Worm (Caenorhabditis elegans) whole organism, L1 larva: ENCODE data around the gene R07H5.9.

ENCODE experiments used
- C04F5.9 ChIP-seq: sonication (generic microtip); optimal IDR thresholded peaks from 2 replicates; lab custom pipeline; 2016; ENCODE audit warnings: missing genetic modification characterization, missing compliant biosample characterization
- C16A3.4 ChIP-seq: fragments of 150-350 bp; optimal IDR thresholded peaks from 2 replicates; lab custom pipeline; 2014; ENCODE audit warnings: missing biosample characterization, missing genetic modification characterization
- F16B12.6 ChIP-seq: fragments of 150-350 bp; optimal IDR thresholded peaks from 2 replicates; lab custom pipeline; 2014; ENCODE audit warnings: missing biosample characterization, missing genetic modification characterization
- aly-2 ChIP-seq: fragments of 150-350 bp; optimal IDR thresholded peaks from 2 replicates; lab custom pipeline; 2014; ENCODE audit warnings: missing biosample characterization, missing genetic modification characterization
- ama-1 ChIP-seq: fragments of 150-350 bp; optimal IDR thresholded peaks from 2 replicates; lab custom pipeline; 2014
- ceh-8 ChIP-seq: fragments of 200-800 bp; sonication (Bioruptor generic); optimal IDR thresholded peaks from 2 replicates; lab custom pipeline; 2018; ENCODE audit warnings: mild to moderate bottlenecking, missing genetic modification characterization, moderate library complexity, missing compliant biosample characterization
- ceh-88 ChIP-seq: fragments of 200-800 bp; sonication (Bioruptor generic); IDR thresholded peaks from 2 replicates; pipeline ENCODE4 v1.3.6; 2022; ENCODE audit warnings: missing genetic modification characterization, missing compliant biosample characterization
- ceh-90 ChIP-seq: sonication (generic microtip); optimal IDR thresholded peaks from 2 replicates; lab custom pipeline; 2016; ENCODE audit warnings: missing genetic modification characterization, missing compliant biosample characterization
- dpl-1 ChIP-seq, 3 experiments: fragments of 150-350 bp in 2 of 3; sonication (generic microtip) in 1 of 3; optimal IDR thresholded peaks; 2 replicates each; lab custom pipeline; 2014 to 2017; ENCODE audit warnings: missing biosample characterization in 3 of 3, missing genetic modification characterization in 3 of 3, missing genetic modification reagents in 3 of 3
- efl-1 ChIP-seq, 4 experiments: fragments of 150-350 bp; optimal IDR thresholded peaks in 3 of 4; peaks in 1 of 4; 1 replicate in 1 of 4; 2 replicates in 3 of 4; lab custom pipeline; 2014; ENCODE audit warnings: missing biosample characterization in 2 of 4, missing genetic modification characterization in 2 of 4, missing genetic modification reagents in 2 of 4
- ets-5 ChIP-seq: fragments of 200-800 bp; sonication (Bioruptor generic); IDR thresholded peaks from 2 replicates; pipeline ENCODE4 v1.3.6; 2022; ENCODE audit warnings: missing genetic modification characterization, missing compliant biosample characterization
- fkh-8 ChIP-seq: sonication (generic microtip); optimal IDR thresholded peaks from 2 replicates; lab custom pipeline; 2016; ENCODE audit warnings: mild to moderate bottlenecking, missing genetic modification characterization, missing compliant biosample characterization
- fos-1 ChIP-seq: fragments of 150-350 bp; optimal IDR thresholded peaks from 2 replicates; lab custom pipeline; 2014; ENCODE audit warnings: missing biosample characterization, missing genetic modification characterization
- grh-1 ChIP-seq: fragments of 200-800 bp; sonication (Bioruptor generic); IDR thresholded peaks from 2 replicates; pipeline ENCODE4 v1.3.6; 2022; ENCODE audit warnings: missing genetic modification reagents, missing genetic modification characterization, missing compliant biosample characterization
- hpl-2 ChIP-seq: fragments of 150-350 bp; optimal IDR thresholded peaks from 2 replicates; lab custom pipeline; 2014; ENCODE audit warnings: missing biosample characterization, missing genetic modification reagents, missing genetic modification characterization
- irx-1 ChIP-seq: sonication (generic microtip); optimal IDR thresholded peaks from 2 replicates; lab custom pipeline; 2016; ENCODE audit warnings: missing genetic modification characterization, missing compliant biosample characterization
- lin-13 ChIP-seq: fragments of 150-350 bp; optimal IDR thresholded peaks from 2 replicates; lab custom pipeline; 2014; ENCODE audit warnings: missing biosample characterization, missing genetic modification reagents, missing genetic modification characterization
- lin-14 ChIP-seq: fragments of 200-800 bp; sonication (Bioruptor generic); optimal IDR thresholded peaks from 2 replicates; lab custom pipeline; 2018; ENCODE audit warnings: mild to moderate bottlenecking, missing genetic modification characterization, moderate library complexity, missing compliant biosample characterization
- lin-35 ChIP-seq, 2 experiments: fragments of 150-350 bp; optimal IDR thresholded peaks; 2 replicates each; lab custom pipeline; 2014; ENCODE audit warnings: missing biosample characterization in 2 of 2, missing genetic modification characterization in 2 of 2, missing genetic modification reagents in 2 of 2
- lin-39 ChIP-seq: fragments of 150-350 bp; optimal IDR thresholded peaks from 2 replicates; lab custom pipeline; 2014; ENCODE audit warnings: missing biosample characterization, missing genetic modification reagents, missing genetic modification characterization
- lir-3 ChIP-seq: sonication (generic microtip); optimal IDR thresholded peaks from 2 replicates; lab custom pipeline; 2016; ENCODE audit warnings: mild to moderate bottlenecking, missing genetic modification characterization, moderate library complexity, missing compliant biosample characterization; ENCODE audit not compliant: poor library complexity
- lsy-2 ChIP-seq, 2 experiments: fragments of 150-350 bp; optimal IDR thresholded peaks; 2 replicates each; lab custom pipeline; 2014; ENCODE audit warnings: missing biosample characterization in 2 of 2, missing genetic modification characterization in 2 of 2
- mab-9 ChIP-seq: fragments of 200-800 bp; sonication (Bioruptor generic); IDR thresholded peaks from 2 replicates; pipeline ENCODE4 v1.3.6; 2022; ENCODE audit warnings: missing genetic modification reagents, missing genetic modification characterization, missing compliant biosample characterization
- mdl-1 ChIP-seq, 2 experiments: fragments of 150-350 bp; optimal IDR thresholded peaks; 2 replicates each; lab custom pipeline; 2014 to 2017; ENCODE audit warnings: missing biosample characterization in 2 of 2, missing genetic modification characterization in 2 of 2, inconsistent platforms in 1 of 2
- mep-1 ChIP-seq: fragments of 150-350 bp; optimal IDR thresholded peaks from 2 replicates; lab custom pipeline; 2014; ENCODE audit warnings: missing biosample characterization, missing genetic modification characterization
- nhr-47 ChIP-seq: sonication (generic microtip); optimal IDR thresholded peaks from 2 replicates; lab custom pipeline; 2016; ENCODE audit warnings: mild to moderate bottlenecking, missing genetic modification characterization, moderate library complexity, missing compliant biosample characterization
- nhr-71 ChIP-seq: sonication (generic microtip); optimal IDR thresholded peaks from 2 replicates; lab custom pipeline; 2016; ENCODE audit warnings: mild to moderate bottlenecking, missing genetic modification characterization, moderate library complexity, missing compliant biosample characterization
- nhr-85 ChIP-seq: sonication (generic microtip); peaks from one replicate; lab custom pipeline; 2016; ENCODE audit warnings: missing genetic modification characterization, inconsistent platforms, missing compliant biosample characterization
- nhr-90 ChIP-seq: sonication (generic microtip); optimal IDR thresholded peaks from 2 replicates; lab custom pipeline; 2016; ENCODE audit warnings: mild to moderate bottlenecking, missing genetic modification characterization, missing compliant biosample characterization; ENCODE audit not compliant: poor library complexity
- pax-3 ChIP-seq: fragments of 200-800 bp; sonication (Bioruptor generic); optimal IDR thresholded peaks from 2 replicates; lab custom pipeline; 2018; ENCODE audit warnings: mild to moderate bottlenecking, missing genetic modification characterization, moderate library complexity, missing compliant biosample characterization
- rnt-1 ChIP-seq: sonication (generic microtip); optimal IDR thresholded peaks from 2 replicates; lab custom pipeline; 2016; ENCODE audit warnings: mild to moderate bottlenecking, missing genetic modification characterization, moderate library complexity, missing compliant biosample characterization
- skn-1 ChIP-seq: fragments of 150-350 bp; optimal IDR thresholded peaks from 2 replicates; lab custom pipeline; 2014; ENCODE audit warnings: missing biosample characterization, missing genetic modification characterization
- snpc-4 ChIP-seq: fragments of 150-350 bp; optimal IDR thresholded peaks from 2 replicates; lab custom pipeline; 2014; ENCODE audit warnings: missing biosample characterization, missing genetic modification characterization
- sox-4 ChIP-seq: sonication (generic microtip); optimal IDR thresholded peaks from 2 replicates; lab custom pipeline; 2016; ENCODE audit warnings: missing genetic modification characterization, missing compliant biosample characterization
- swsn-7 ChIP-seq: sonication (generic microtip); optimal IDR thresholded peaks from 2 replicates; lab custom pipeline; 2016; ENCODE audit warnings: missing genetic modification characterization, missing compliant biosample characterization
- unc-130 ChIP-seq: fragments of 150-350 bp; optimal IDR thresholded peaks from 2 replicates; lab custom pipeline; 2017; ENCODE audit warnings: missing biosample characterization, missing genetic modification characterization, inconsistent platforms
- unc-86 ChIP-seq: sonication (generic microtip); optimal IDR thresholded peaks from 2 replicates; lab custom pipeline; 2016; ENCODE audit warnings: missing genetic modification characterization, missing compliant biosample characterization
- unc-98 ChIP-seq: fragments of 200-800 bp; sonication (Bioruptor generic); IDR thresholded peaks from 2 replicates; pipeline ENCODE4 v1.3.6; 2022; ENCODE audit warnings: missing genetic modification characterization, missing compliant biosample characterization
- xbp-1 ChIP-seq: sonication (generic microtip); optimal IDR thresholded peaks from 2 replicates; lab custom pipeline; 2016; ENCODE audit warnings: missing genetic modification characterization, missing compliant biosample characterization
- zip-4 ChIP-seq: fragments of 200-800 bp; sonication (Bioruptor generic); optimal IDR thresholded peaks from 2 replicates; lab custom pipeline; 2018; ENCODE audit warnings: mild to moderate bottlenecking, missing genetic modification characterization, moderate library complexity, missing compliant biosample characterization
- ztf-11 ChIP-seq, 2 experiments: sonication (generic microtip); optimal IDR thresholded peaks; 2 replicates each; lab custom pipeline; 2016 to 2017; ENCODE audit warnings: missing genetic modification characterization in 2 of 2, missing biosample characterization in 1 of 2, missing compliant biosample characterization in 1 of 2
- ztf-4 ChIP-seq: fragments of 150-350 bp; optimal IDR thresholded peaks from 2 replicates; lab custom pipeline; 2014; ENCODE audit warnings: missing biosample characterization, missing genetic modification characterization

Gene R07H5.9

ce11 chrIV:11179123-11179740 is 28.1 kb upstream of the R07H5.9 start, which contains the start of gene cpt-2 (continued):
- TF ChIP-seq F16B12.6 (tag; lab: Kevin White, UChicago) (peak; percentile 53), efl-1 (optimal IDR thresholded peaks at IDR 0.05; lab: Kevin White, UChicago) (peak; percentile 81 to 86), efl-1 (GFP tag; optimal IDR thresholded peaks at IDR 0.05 in 1 of 2; lab: Kevin White, UChicago) (peak; percentile 80 to 98), swsn-7 (peak; percentile 91), unc-98 (GFP tag; lab: Robert Waterston, UW) (peak; percentile 76), pax-3 (peak; percentile 72), unc-130 (tag; lab: Kevin White, UChicago) (peak; percentile 94), sox-4 (tag; lab: Kevin White, UChicago) (peak; percentile 75), rnt-1 (peak; percentile 93), unc-86 (tag; lab: Kevin White, UChicago) (peak; percentile 85), ceh-8 (GFP tag; lab: Kevin White, UChicago) (peak; percentile 91), skn-1 (tag; lab: Kevin White, UChicago) (peak; percentile 76), nhr-71 (tag; lab: Kevin White, UChicago) (peak; percentile 94), dpl-1 (GFP tag; optimal IDR thresholded peaks at IDR 0.05; lab: Kevin White, UChicago) (peak; percentile 67 to 82 (median 81)), snpc-4 (tag; lab: Kevin White, UChicago) (peak; percentile 79), ceh-88 (GFP tag; lab: Robert Waterston, UW) (peak; percentile 78), lin-13 (GFP tag; lab: Kevin White, UChicago) (peak; percentile 84), fkh-8 (tag; lab: Kevin White, UChicago) (peak; percentile 79), grh-1 (GFP tag; lab: Robert Waterston, UW) (peak; percentile 89), lir-3 (peak; percentile 81), ztf-4 (peak; percentile 64), lin-14 (GFP tag; lab: Kevin White, UChicago) (peak; percentile 85), mdl-1 (tag; optimal IDR thresholded peaks at IDR 0.05; lab: Kevin White, UChicago) (peak in 1 of 2 experiments; percentile 86), lsy-2 (tag; optimal IDR thresholded peaks at IDR 0.05; lab: Kevin White, UChicago) (peak; percentile 90 to 93), ama-1 (lab: Kevin White, UChicago) (peak; percentile 37), nhr-47 (tag; lab: Kevin White, UChicago) (peak; percentile 96), irx-1 (tag; lab: Kevin White, UChicago) (peak; percentile 87), zip-4 (GFP tag; lab: Kevin White, UChicago) (peak; percentile 49), nhr-90 (tag; lab: Kevin White, UChicago) (peak; percentile 93), aly-2 (peak; percentile 54), hpl-2 (GFP tag; lab: Kevin White, UChicago) (peak; percentile 66), lin-39 (peak; percentile 86), fos-1 (tag; lab: Kevin White, UChicago) (peak; percentile 77), ztf-11 (tag; optimal IDR thresholded peaks at IDR 0.05; lab: Kevin White, UChicago) (peak in 1 of 2 experiments; percentile 69), nhr-85 (peak; percentile 88), C04F5.9 (tag; lab: Kevin White, UChicago) (peak; percentile 58), lin-35 (GFP tag; optimal IDR thresholded peaks at IDR 0.05; lab: Kevin White, UChicago) (peak; percentile 83 to 90), mab-9 (peak; percentile 89), C16A3.4 (tag; lab: Kevin White, UChicago) (peak; percentile 74)

DNA sequence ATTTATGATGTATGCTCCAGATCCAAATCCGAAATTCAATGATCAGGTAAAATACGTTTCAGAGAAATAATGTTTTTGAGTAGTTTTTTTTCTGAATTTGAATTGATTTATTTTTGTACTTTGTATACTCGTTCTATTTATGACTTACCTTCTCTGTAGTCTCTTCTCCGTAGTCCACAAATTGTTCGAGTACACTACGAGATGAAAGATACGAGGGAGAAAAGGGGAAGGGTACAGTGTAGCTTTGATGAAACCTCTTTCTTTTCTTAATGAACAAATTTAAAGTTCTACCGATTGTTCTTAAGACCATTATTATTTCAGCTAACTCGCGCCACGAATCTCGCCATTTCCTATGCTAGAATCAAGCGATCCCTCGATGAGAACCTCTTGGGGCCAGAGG is 27.2 kb upstream of the R07H5.9 start:
- TF ChIP-seq mab-9, result no peak
- no peak for TF ChIP-seq ceh-90 (tag; lab: Kevin White, UChicago)
- no peak for TF ChIP-seq ets-5
- TF ChIP-seq xbp-1 (tag; lab: Kevin White, UChicago), result no peak
- no peak for TF ChIP-seq unc-98 (GFP tag; lab: Robert Waterston, UW)
- peak; percentile 4 for TF ChIP-seq mep-1
- no peak for TF ChIP-seq ceh-88 (GFP tag; lab: Robert Waterston, UW)
